Fruit fly (Drosophila melanogaster): ENCODE data around the gene Usp12-46.

dm6 chr3R:22710662-22711061, 40.0 kb upstream of the Usp12-46 start, which contains the start of gene CG4907:
- TF ChIP-seq grau (tag; optimal IDR thresholded peaks at IDR 0.05), result no peak
- no peak for TF ChIP-seq CG10267 (tag; optimal IDR thresholded peaks at IDR 0.05)
- TF ChIP-seq oc (tag; optimal IDR thresholded peaks at IDR 0.05), result no peak
- TF ChIP-seq trh (GFP tag; optimal IDR thresholded peaks at IDR 0.05), result no peak
- no peak for TF ChIP-seq pzg (GFP tag; optimal IDR thresholded peaks at IDR 0.05)
- TF ChIP-seq luna (GFP tag; optimal IDR thresholded peaks at IDR 0.05), result no peak
- no peak for TF ChIP-seq lola (GFP tag; optimal IDR thresholded peaks at IDR 0.05)
- TF ChIP-seq CG6654 (GFP tag; optimal IDR thresholded peaks at IDR 0.05), result no peak
- TF ChIP-seq CG10274 (GFP tag; optimal IDR thresholded peaks at IDR 0.05), result no peak
- no peak for TF ChIP-seq HLH3B (GFP tag; IDR thresholded peaks at IDR 0.05)
- TF ChIP-seq CG31388 (GFP tag; optimal IDR thresholded peaks at IDR 0.05), result no peak
- TF ChIP-seq sob (GFP tag; IDR thresholded peaks at IDR 0.05), result no peak
- no peak for TF ChIP-seq salm (tag; optimal IDR thresholded peaks at IDR 0.05)

Data from whole organism, embryonic.